Worm (Caenorhabditis elegans) whole organism, L1 larva: ENCODE measurements around the gene T27F7.12.

ENCODE experiments used
- C04F5.9 ChIP-seq: sonication (generic microtip); optimal IDR thresholded peaks from 2 replicates; lab custom pipeline; 2016; ENCODE audit warnings: missing genetic modification characterization, missing compliant biosample characterization
- C16A3.4 ChIP-seq: fragments of 150-350 bp; optimal IDR thresholded peaks from 2 replicates; lab custom pipeline; 2014; ENCODE audit warnings: missing biosample characterization, missing genetic modification characterization
- F16B12.6 ChIP-seq: fragments of 150-350 bp; optimal IDR thresholded peaks from 2 replicates; lab custom pipeline; 2014; ENCODE audit warnings: missing biosample characterization, missing genetic modification characterization
- Y116A8C.19 ChIP-seq: sonication (generic microtip); optimal IDR thresholded peaks from 2 replicates; lab custom pipeline; 2016; ENCODE audit warnings: missing compliant biosample characterization, missing genetic modification characterization, borderline replicate concordance
- alr-1 ChIP-seq: fragments of 200-800 bp; sonication (Bioruptor generic); optimal IDR thresholded peaks from 2 replicates; lab custom pipeline; 2018; ENCODE audit warnings: borderline replicate concordance, mild to moderate bottlenecking, missing genetic modification characterization, missing compliant biosample characterization
- ama-1 ChIP-seq: fragments of 150-350 bp; optimal IDR thresholded peaks from 2 replicates; lab custom pipeline; 2014
- blmp-1 ChIP-seq: fragments of 150-350 bp; optimal IDR thresholded peaks from 2 replicates; lab custom pipeline; 2014; ENCODE audit warnings: missing biosample characterization, missing genetic modification characterization
- ceh-63 ChIP-seq: fragments of 200-800 bp; sonication (Bioruptor generic); optimal IDR thresholded peaks from 2 replicates; lab custom pipeline; 2018; ENCODE audit warnings: mild to moderate bottlenecking, missing genetic modification characterization, missing compliant biosample characterization
- ceh-8 ChIP-seq: fragments of 200-800 bp; sonication (Bioruptor generic); optimal IDR thresholded peaks from 2 replicates; lab custom pipeline; 2018; ENCODE audit warnings: mild to moderate bottlenecking, missing genetic modification characterization, moderate library complexity, missing compliant biosample characterization
- ceh-82 ChIP-seq, 3 experiments: fragments of 150-350 bp in 1 of 3; sonication (generic microtip) in 2 of 3; optimal IDR thresholded peaks; 2 replicates each; lab custom pipeline; 2014 to 2017; ENCODE audit warnings: missing biosample characterization in 3 of 3, missing genetic modification characterization in 3 of 3
- dpl-1 ChIP-seq, 3 experiments: fragments of 150-350 bp in 2 of 3; sonication (generic microtip) in 1 of 3; optimal IDR thresholded peaks; 2 replicates each; lab custom pipeline; 2014 to 2017; ENCODE audit warnings: missing biosample characterization in 3 of 3, missing genetic modification characterization in 3 of 3, missing genetic modification reagents in 3 of 3
- dsc-1 ChIP-seq: sonication (generic microtip); optimal IDR thresholded peaks from 2 replicates; lab custom pipeline; 2016; ENCODE audit warnings: mild to moderate bottlenecking, missing genetic modification characterization, missing compliant biosample characterization
- efl-1 ChIP-seq, 4 experiments: fragments of 150-350 bp; optimal IDR thresholded peaks in 3 of 4; peaks in 1 of 4; 1 replicate in 1 of 4; 2 replicates in 3 of 4; lab custom pipeline; 2014; ENCODE audit warnings: missing biosample characterization in 2 of 4, missing genetic modification characterization in 2 of 4, missing genetic modification reagents in 2 of 4
- efl-3 ChIP-seq: fragments of 200-800 bp; sonication (Bioruptor generic); optimal IDR thresholded peaks from 2 replicates; lab custom pipeline; 2018; ENCODE audit warnings: mild to moderate bottlenecking, missing genetic modification characterization, missing compliant biosample characterization
- egl-27 ChIP-seq, 2 experiments: fragments of 150-350 bp in 1 of 2; sonication (generic microtip); optimal IDR thresholded peaks; 3 replicates each; lab custom pipeline; 2017 to 2018; ENCODE audit warnings: missing biosample characterization in 2 of 2, missing genetic modification characterization in 2 of 2, missing genetic modification reagents in 2 of 2
- elt-2 ChIP-seq: sonication (generic microtip); optimal IDR thresholded peaks from 2 replicates; lab custom pipeline; 2016; ENCODE audit warnings: missing genetic modification characterization, mild to moderate bottlenecking, inconsistent platforms, missing compliant biosample characterization, missing genetic modification reagents
- elt-3 ChIP-seq, 6 experiments: fragments of 150-350 bp in 1 of 6; sonication (generic microtip); optimal IDR thresholded peaks; 2 replicates each; lab custom pipeline; 2017 to 2018; ENCODE audit warnings: missing biosample characterization in 6 of 6, missing genetic modification characterization in 6 of 6, inconsistent platforms in 1 of 6
- fkh-10 ChIP-seq: sonication (generic microtip); optimal IDR thresholded peaks from 2 replicates; lab custom pipeline; 2017; ENCODE audit warnings: missing biosample characterization, missing genetic modification reagents, missing genetic modification characterization
- fkh-8 ChIP-seq: sonication (generic microtip); optimal IDR thresholded peaks from 2 replicates; lab custom pipeline; 2016; ENCODE audit warnings: mild to moderate bottlenecking, missing genetic modification characterization, missing compliant biosample characterization
- fos-1 ChIP-seq: fragments of 150-350 bp; optimal IDR thresholded peaks from 2 replicates; lab custom pipeline; 2014; ENCODE audit warnings: missing biosample characterization, missing genetic modification characterization
- hlh-17 ChIP-seq: fragments of 200-800 bp; sonication (Bioruptor generic); optimal IDR thresholded peaks from 2 replicates; lab custom pipeline; 2018; ENCODE audit warnings: missing genetic modification characterization, mild to moderate bottlenecking, missing compliant biosample characterization, moderate library complexity, borderline replicate concordance
- hpl-2 ChIP-seq: fragments of 150-350 bp; optimal IDR thresholded peaks from 2 replicates; lab custom pipeline; 2014; ENCODE audit warnings: missing biosample characterization, missing genetic modification reagents, missing genetic modification characterization
- isw-1 ChIP-seq: fragments of 200-800 bp; sonication (Bioruptor generic); IDR thresholded peaks from 2 replicates; pipeline ENCODE4 v1.3.6; 2022; ENCODE audit warnings: missing genetic modification characterization, missing compliant biosample characterization
- lin-15B ChIP-seq: fragments of 150-350 bp; sonication (generic microtip); optimal IDR thresholded peaks from 3 replicates; lab custom pipeline; 2014; ENCODE audit warnings: missing biosample characterization, missing genetic modification characterization
- lin-35 ChIP-seq, 2 experiments: fragments of 150-350 bp; optimal IDR thresholded peaks; 2 replicates each; lab custom pipeline; 2014; ENCODE audit warnings: missing biosample characterization in 2 of 2, missing genetic modification characterization in 2 of 2, missing genetic modification reagents in 2 of 2
- lin-39 ChIP-seq: fragments of 150-350 bp; optimal IDR thresholded peaks from 2 replicates; lab custom pipeline; 2014; ENCODE audit warnings: missing biosample characterization, missing genetic modification reagents, missing genetic modification characterization
- lir-3 ChIP-seq: sonication (generic microtip); optimal IDR thresholded peaks from 2 replicates; lab custom pipeline; 2016; ENCODE audit warnings: mild to moderate bottlenecking, missing genetic modification characterization, moderate library complexity, missing compliant biosample characterization; ENCODE audit not compliant: poor library complexity
- lsy-2 ChIP-seq, 2 experiments: fragments of 150-350 bp; optimal IDR thresholded peaks; 2 replicates each; lab custom pipeline; 2014; ENCODE audit warnings: missing biosample characterization in 2 of 2, missing genetic modification characterization in 2 of 2
- mdl-1 ChIP-seq, 2 experiments: fragments of 150-350 bp; optimal IDR thresholded peaks; 2 replicates each; lab custom pipeline; 2014 to 2017; ENCODE audit warnings: missing biosample characterization in 2 of 2, missing genetic modification characterization in 2 of 2, inconsistent platforms in 1 of 2
- mep-1 ChIP-seq: fragments of 150-350 bp; optimal IDR thresholded peaks from 2 replicates; lab custom pipeline; 2014; ENCODE audit warnings: missing biosample characterization, missing genetic modification characterization
- nhr-12 ChIP-seq: sonication (generic microtip); optimal IDR thresholded peaks from 2 replicates; lab custom pipeline; 2017; ENCODE audit warnings: missing biosample characterization, missing genetic modification characterization
- nhr-20 ChIP-seq: sonication (generic microtip); optimal IDR thresholded peaks from 2 replicates; lab custom pipeline; 2016; ENCODE audit warnings: mild to moderate bottlenecking, missing genetic modification characterization, missing compliant biosample characterization
- nhr-237 ChIP-seq: fragments of 150-350 bp; optimal IDR thresholded peaks from 2 replicates; lab custom pipeline; 2014; ENCODE audit warnings: missing biosample characterization, missing genetic modification characterization
- nhr-28 ChIP-seq: fragments of 150-350 bp; optimal IDR thresholded peaks from 2 replicates; lab custom pipeline; 2014; ENCODE audit warnings: missing biosample characterization, missing genetic modification characterization
- nhr-71 ChIP-seq: sonication (generic microtip); optimal IDR thresholded peaks from 2 replicates; lab custom pipeline; 2016; ENCODE audit warnings: mild to moderate bottlenecking, missing genetic modification characterization, moderate library complexity, missing compliant biosample characterization
- nhr-76 ChIP-seq: sonication (generic microtip); optimal IDR thresholded peaks from 2 replicates; lab custom pipeline; 2017; ENCODE audit warnings: missing biosample characterization, missing genetic modification characterization
- nhr-77 ChIP-seq: fragments of 150-350 bp; optimal IDR thresholded peaks from 2 replicates; lab custom pipeline; 2014; ENCODE audit warnings: missing biosample characterization, missing genetic modification characterization
- nhr-90 ChIP-seq: sonication (generic microtip); optimal IDR thresholded peaks from 2 replicates; lab custom pipeline; 2016; ENCODE audit warnings: mild to moderate bottlenecking, missing genetic modification characterization, missing compliant biosample characterization; ENCODE audit not compliant: poor library complexity
- sup-37 ChIP-seq: fragments of 200-800 bp; sonication (Bioruptor generic); optimal IDR thresholded peaks from 2 replicates; lab custom pipeline; 2018; ENCODE audit warnings: mild to moderate bottlenecking, missing genetic modification characterization, missing compliant biosample characterization
- tbx-2 ChIP-seq: sonication (generic microtip); optimal IDR thresholded peaks from 2 replicates; lab custom pipeline; 2016; ENCODE audit warnings: missing genetic modification characterization, missing compliant biosample characterization
- tlp-1 ChIP-seq: fragments of 150-350 bp; optimal IDR thresholded peaks from 2 replicates; lab custom pipeline; 2014; ENCODE audit warnings: missing biosample characterization, missing genetic modification characterization
- unc-30 ChIP-seq: sonication (generic microtip); optimal IDR thresholded peaks from 2 replicates; lab custom pipeline; 2017; ENCODE audit warnings: missing biosample characterization, missing genetic modification characterization
- ztf-11 ChIP-seq, 2 experiments: sonication (generic microtip); optimal IDR thresholded peaks; 2 replicates each; lab custom pipeline; 2016 to 2017; ENCODE audit warnings: missing genetic modification characterization in 2 of 2, missing biosample characterization in 1 of 2, missing compliant biosample characterization in 1 of 2

Gene T27F7.12

DNA sequence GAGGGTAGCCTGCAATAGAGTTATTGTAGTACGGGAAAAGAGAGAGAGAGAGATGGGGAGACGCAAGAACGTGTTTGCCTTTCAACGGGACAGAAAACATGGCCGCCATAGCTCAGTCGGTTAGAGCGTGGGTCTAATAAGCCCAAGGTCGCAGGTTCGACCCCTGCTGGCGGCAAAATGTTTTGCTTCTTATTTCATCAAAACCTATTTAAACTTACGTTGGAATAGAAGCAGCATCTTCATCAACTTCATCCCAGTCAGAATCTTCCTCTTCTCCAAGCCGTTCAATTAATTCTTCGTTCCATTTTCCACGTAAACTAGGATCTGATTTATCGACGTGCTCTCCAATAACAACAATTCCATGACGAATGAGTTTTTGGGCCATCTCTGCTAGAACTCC, 42.8 kb downstream of the T27F7.12 start (continued):
- no peak for TF ChIP-seq hlh-17
- peak; percentile 66 for TF ChIP-seq dsc-1
- TF ChIP-seq nhr-20 (tag; lab: Kevin White, UChicago): peak; percentile 69
- TF ChIP-seq ama-1 (lab: Kevin White, UChicago): no peak
- TF ChIP-seq nhr-90: peak; percentile 38
- TF ChIP-seq nhr-28: no peak
- peak; percentile 27 for TF ChIP-seq tbx-2 (tag; lab: Kevin White, UChicago)
- peak; percentile 9 for TF ChIP-seq nhr-77 (tag; lab: Kevin White, UChicago)
- peak; percentile 55 for TF ChIP-seq fos-1 (tag; lab: Kevin White, UChicago)
- TF ChIP-seq sup-37: no peak
- peak; percentile 30 for TF ChIP-seq lir-3 (tag; lab: Kevin White, UChicago)
- TF ChIP-seq ceh-82 (tag; optimal IDR thresholded peaks at IDR 0.05; lab: Kevin White, UChicago): peak in 1 of 3 experiments; percentile 56
- no peak for TF ChIP-seq lin-39 (tag; lab: Kevin White, UChicago)
- TF ChIP-seq hpl-2 (GFP tag; lab: Kevin White, UChicago): no peak
- TF ChIP-seq, all 84 proteins: peak for 33

- TF ChIP-seq nhr-90 (no peak), mdl-1 (tag; optimal IDR thresholded peaks at IDR 0.05; lab: Kevin White, UChicago) (no peak), lin-15B (tag; lab: Kevin White, UChicago) (no peak), Y116A8C.19 (tag; lab: Kevin White, UChicago) (no peak), C04F5.9 (tag; lab: Kevin White, UChicago) (no peak), C16A3.4 (no peak), nhr-76 (tag; lab: Kevin White, UChicago) (no peak), alr-1 (no peak), fkh-10 (GFP tag; lab: Kevin White, UChicago) (no peak), fkh-8 (tag; lab: Kevin White, UChicago) (no peak)
Observed at ce11 chrII:5033935-5034334, 44.0 kb downstream of the T27F7.12 start, which contains the start of gene F33G12.3. F33G12.3 (minus strand) TSS chrII:5034035.

DNA sequence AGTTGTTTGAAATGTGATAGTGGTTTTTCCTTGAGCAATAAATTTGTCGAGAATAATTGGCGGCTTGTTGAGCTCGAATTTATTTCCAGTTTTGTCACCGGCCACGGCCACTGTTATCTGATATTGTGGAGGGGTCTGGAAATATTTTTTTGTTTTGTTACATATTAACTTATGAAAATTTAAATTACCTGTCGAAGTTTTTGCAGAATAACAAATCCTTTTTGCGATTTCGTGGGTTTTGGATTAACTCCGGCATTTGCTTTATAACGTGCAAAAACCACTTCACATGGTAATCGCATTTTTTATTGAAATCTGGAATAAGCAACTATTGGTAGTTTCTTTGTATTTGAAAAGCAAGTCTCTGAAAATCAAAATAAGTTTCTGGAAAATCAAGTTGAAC, 46.2 kb downstream of the T27F7.12 start, which contains the start of gene lrr-1:
TSS of gene lrr-1 (minus strand) at position 312 of the 400 bp plus-strand sequence.
- no peak for TF ChIP-seq Y116A8C.19 (tag; lab: Kevin White, UChicago)
- no peak for TF ChIP-seq efl-1 (optimal IDR thresholded peaks at IDR 0.05; lab: Kevin White, UChicago)
- peak in 1 of 2 experiments; percentile 53 for TF ChIP-seq efl-1 (GFP tag; optimal IDR thresholded peaks at IDR 0.05 in 1 of 2; lab: Kevin White, UChicago)
- TF ChIP-seq, all 84 proteins: peak for 1

DNA sequence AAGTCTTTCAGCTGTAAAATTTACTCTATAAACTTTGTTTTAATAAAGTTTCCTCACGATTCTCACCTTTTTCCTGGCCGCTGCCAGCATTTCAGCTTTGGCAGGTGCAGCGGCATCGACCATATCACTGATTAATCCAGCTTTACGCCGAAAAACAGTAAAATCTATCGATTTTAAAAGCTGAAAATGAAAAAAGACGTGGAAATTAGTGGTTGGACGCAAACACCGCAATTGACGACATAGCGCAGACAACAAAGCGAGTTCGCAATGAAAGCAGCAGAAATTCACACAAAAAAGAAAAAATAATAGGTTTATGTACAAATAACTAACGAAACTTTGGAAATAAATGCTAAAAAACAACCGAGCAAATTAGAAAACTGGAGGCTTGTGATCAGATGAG, 50.0 kb downstream of the T27F7.12 start, which contains the start of gene golg-2:
TSS of gene golg-2 (minus strand) at position 180 of the 400 bp plus-strand sequence.
- TF ChIP-seq isw-1: no peak
- TF ChIP-seq nhr-237 (tag; lab: Kevin White, UChicago): no peak
- TF ChIP-seq nhr-71 (tag; lab: Kevin White, UChicago): no peak
- TF ChIP-seq blmp-1 (tag; lab: Kevin White, UChicago): peak; percentile 20
- TF ChIP-seq ztf-11 (tag; optimal IDR thresholded peaks at IDR 0.05; lab: Kevin White, UChicago): no peak
- TF ChIP-seq ceh-8 (GFP tag; lab: Kevin White, UChicago): no peak
- peak; percentile 6 to 31 for TF ChIP-seq lsy-2 (tag; optimal IDR thresholded peaks at IDR 0.05; lab: Kevin White, UChicago)
- TF ChIP-seq elt-3 (tag; optimal IDR thresholded peaks at IDR 0.05; lab: Kevin White, UChicago): no peak
- TF ChIP-seq efl-3 (GFP tag; lab: Kevin White, UChicago): no peak
- TF ChIP-seq hpl-2 (GFP tag; lab: Kevin White, UChicago): no peak
- TF ChIP-seq efl-1 (optimal IDR thresholded peaks at IDR 0.05; lab: Kevin White, UChicago): peak; percentile 10 to 33
- peak; percentile 38 to 84 for TF ChIP-seq efl-1 (GFP tag; optimal IDR thresholded peaks at IDR 0.05 in 1 of 2; lab: Kevin White, UChicago)
- peak; percentile 29 for TF ChIP-seq mep-1 (tag; lab: Kevin White, UChicago)
- TF ChIP-seq F16B12.6 (tag; lab: Kevin White, UChicago): peak; percentile 79
- no peak for TF ChIP-seq egl-27 (tag; optimal IDR thresholded peaks at IDR 0.05; lab: Kevin White, UChicago)
- no peak for TF ChIP-seq elt-2 (tag; lab: Kevin White, UChicago)
- TF ChIP-seq ceh-63 (GFP tag; lab: Kevin White, UChicago): no peak
- TF ChIP-seq dpl-1 (GFP tag; optimal IDR thresholded peaks at IDR 0.05; lab: Kevin White, UChicago): peak in 1 of 3 experiments; percentile 42
- TF ChIP-seq Y116A8C.19 (tag; lab: Kevin White, UChicago): no peak
- TF ChIP-seq lin-35 (GFP tag; optimal IDR thresholded peaks at IDR 0.05; lab: Kevin White, UChicago): peak in 1 of 2 experiments; percentile 55
- TF ChIP-seq tlp-1 (tag; lab: Kevin White, UChicago): no peak
- TF ChIP-seq unc-30 (tag; lab: Kevin White, UChicago): no peak
- TF ChIP-seq fkh-8 (tag; lab: Kevin White, UChicago): no peak
- no peak for TF ChIP-seq nhr-12
- TF ChIP-seq ama-1 (lab: Kevin White, UChicago): no peak
